Worm (Caenorhabditis elegans) whole organism, L4 larva: Measurements from ENCODE around the gene snf-11.

Experiments
- D1046.2 ChIP-seq: fragments of 200-800 bp; sonication (Bioruptor generic); IDR thresholded peaks from 2 replicates; pipeline ENCODE4 v1.3.6; 2022; ENCODE audit warnings: missing genetic modification characterization, missing compliant biosample characterization
- F10B5.3 ChIP-seq: sonication (generic microtip); optimal IDR thresholded peaks from 2 replicates; lab custom pipeline; 2016; ENCODE audit warnings: mild to moderate bottlenecking, missing genetic modification characterization, missing compliant biosample characterization
- F44E2.7 ChIP-seq: fragments of 200-800 bp; sonication (Bioruptor generic); IDR thresholded peaks from 2 replicates; pipeline ENCODE4 v2.1.2; 2022; ENCODE audit warnings: missing genetic modification characterization, missing compliant biosample characterization
- F49E8.2 ChIP-seq: sonication (generic microtip); optimal IDR thresholded peaks from 2 replicates; lab custom pipeline; 2016; ENCODE audit warnings: missing compliant biosample characterization, mild to moderate bottlenecking, missing genetic modification characterization, borderline replicate concordance
- T26A8.4 ChIP-seq: fragments of 200-800 bp; sonication (Bioruptor generic); IDR thresholded peaks from 2 replicates; pipeline ENCODE4 v1.3.6; 2022; ENCODE audit warnings: missing genetic modification characterization, missing compliant biosample characterization
- Y105C5A.15 ChIP-seq: fragments of 200-800 bp; sonication (Bioruptor generic); IDR thresholded peaks from 2 replicates; pipeline ENCODE4 v1.3.6; 2022; ENCODE audit warnings: missing genetic modification characterization, missing compliant biosample characterization
- Y48G9A.11 ChIP-seq: fragments of 200-800 bp; sonication (Bioruptor generic); IDR thresholded peaks from 2 replicates; pipeline ENCODE4 v1.3.6; 2022; ENCODE audit warnings: missing genetic modification reagents, missing genetic modification characterization, missing compliant biosample characterization
- Y75B8A.6 ChIP-seq: fragments of 200-800 bp; sonication (Bioruptor generic); IDR thresholded peaks from 2 replicates; pipeline ENCODE4 v1.3.6; 2022; ENCODE audit warnings: missing genetic modification reagents, missing genetic modification characterization, missing compliant biosample characterization
- aha-1 ChIP-seq: fragments of 150-350 bp; peaks from one replicate; lab custom pipeline; 2014; ENCODE audit warnings: missing biosample characterization, missing genetic modification characterization
- arid-1 ChIP-seq: fragments of 200-800 bp; sonication (Bioruptor generic); conservative IDR thresholded peaks from 2 replicates; pipeline ENCODE4 v1.3.6; 2022; ENCODE audit warnings: missing genetic modification reagents, missing genetic modification characterization, missing compliant biosample characterization
- ceh-44 ChIP-seq: fragments of 200-800 bp; sonication (Bioruptor generic); IDR thresholded peaks from 2 replicates; pipeline ENCODE4 v1.3.6; 2022; ENCODE audit warnings: missing genetic modification reagents, missing genetic modification characterization, missing compliant biosample characterization
- cey-2 ChIP-seq: sonication (generic microtip); optimal IDR thresholded peaks from 3 replicates; lab custom pipeline; 2017; ENCODE audit warnings: missing genetic modification characterization, mild to moderate bottlenecking, missing compliant biosample characterization, antibody characterized with exemption, borderline replicate concordance; ENCODE audit not compliant: insufficient read depth
- ctbp-1 ChIP-seq: fragments of 200-800 bp; sonication (Bioruptor generic); IDR thresholded peaks from 2 replicates; pipeline ENCODE4 v1.3.6; 2022; ENCODE audit warnings: missing genetic modification reagents, missing genetic modification characterization, missing compliant biosample characterization
- daf-12 ChIP-seq: fragments of 150-350 bp; optimal IDR thresholded peaks from 2 replicates; lab custom pipeline; 2014; ENCODE audit warnings: missing biosample characterization, missing genetic modification reagents, missing genetic modification characterization
- dmd-6 ChIP-seq: fragments of 200-800 bp; sonication (Bioruptor generic); IDR thresholded peaks from 2 replicates; pipeline ENCODE4 v1.3.6; 2022; ENCODE audit warnings: missing genetic modification reagents, missing genetic modification characterization, missing compliant biosample characterization
- dmd-8 ChIP-seq: fragments of 200-800 bp; sonication (Bioruptor generic); IDR thresholded peaks from 2 replicates; pipeline ENCODE4 v1.3.6; 2022; ENCODE audit warnings: missing genetic modification characterization, missing compliant biosample characterization
- dmd-9 ChIP-seq: fragments of 200-800 bp; sonication (Bioruptor generic); IDR thresholded peaks from 2 replicates; pipeline ENCODE4 v1.3.6; 2022; ENCODE audit warnings: missing genetic modification reagents, missing genetic modification characterization, missing compliant biosample characterization
- duxl-1 ChIP-seq: sonication (generic microtip); optimal IDR thresholded peaks from 2 replicates; lab custom pipeline; 2016; ENCODE audit warnings: mild to moderate bottlenecking, missing genetic modification characterization, moderate library complexity, missing compliant biosample characterization; ENCODE audit not compliant: poor library complexity
- egl-43 ChIP-seq: fragments of 200-800 bp; sonication (Bioruptor generic); IDR thresholded peaks from 2 replicates; pipeline ENCODE4 v1.3.6; 2022; ENCODE audit warnings: missing genetic modification reagents, missing genetic modification characterization, missing compliant biosample characterization
- fos-1 ChIP-seq: fragments of 150-350 bp; optimal IDR thresholded peaks from 2 replicates; lab custom pipeline; 2014; ENCODE audit warnings: missing biosample characterization, missing genetic modification characterization
- hmg-1.1 ChIP-seq: fragments of 200-800 bp; sonication (Bioruptor generic); IDR thresholded peaks from 2 replicates; pipeline ENCODE4 v1.3.6; 2022; ENCODE audit warnings: missing genetic modification reagents, missing genetic modification characterization, missing compliant biosample characterization
- lim-7 ChIP-seq: fragments of 200-800 bp; sonication (Bioruptor generic); IDR thresholded peaks from 2 replicates; pipeline ENCODE4 v1.3.6; 2022; ENCODE audit warnings: missing genetic modification characterization, missing compliant biosample characterization
- lin-1 ChIP-seq: fragments of 200-800 bp; sonication (Bioruptor generic); IDR thresholded peaks from 2 replicates; pipeline ENCODE4 v1.3.6; 2022; ENCODE audit warnings: missing genetic modification reagents, missing genetic modification characterization, missing compliant biosample characterization
- madf-5 ChIP-seq, 2 experiments: fragments of 200-800 bp; sonication (Bioruptor generic); IDR thresholded peaks; 2 replicates each; pipeline ENCODE4 v1.3.6; 2022; ENCODE audit warnings: missing compliant biosample characterization in 2 of 2, missing genetic modification characterization in 2 of 2
- madf-9 ChIP-seq: fragments of 200-800 bp; sonication (Bioruptor generic); conservative IDR thresholded peaks from 2 replicates; pipeline ENCODE4 v1.3.6; 2022; ENCODE audit warnings: missing genetic modification reagents, missing genetic modification characterization, missing compliant biosample characterization
- mdl-1 ChIP-seq, 2 experiments: fragments of 150-350 bp in 1 of 2; sonication (generic microtip) in 1 of 2; optimal IDR thresholded peaks; 2 replicates each; lab custom pipeline; 2014 to 2017; ENCODE audit warnings: missing biosample characterization in 2 of 2, missing genetic modification characterization in 2 of 2
- nhr-111 ChIP-seq: fragments of 200-800 bp; sonication (Bioruptor generic); optimal IDR thresholded peaks from 2 replicates; lab custom pipeline; 2018; ENCODE audit warnings: mild to moderate bottlenecking, missing genetic modification characterization, missing compliant biosample characterization
- nhr-237 ChIP-seq: sonication (generic microtip); optimal IDR thresholded peaks from 2 replicates; lab custom pipeline; 2017; ENCODE audit warnings: missing biosample characterization, missing genetic modification characterization
- nhr-76 ChIP-seq: fragments of 150-350 bp; optimal IDR thresholded peaks from 2 replicates; lab custom pipeline; 2014; ENCODE audit warnings: missing biosample characterization, missing genetic modification characterization
- pha-4 ChIP-seq, 2 experiments: fragments of 150-350 bp in 1 of 2; fragments of 200-800 bp in 1 of 2; sonication (Bioruptor generic) in 1 of 2; IDR thresholded peaks in 1 of 2; optimal IDR thresholded peaks in 1 of 2; 2 replicates each; pipeline versions ENCODE4 v1.3.6 to Lab custom; 2014 to 2022; ENCODE audit warnings: missing genetic modification characterization in 2 of 2, missing genetic modification reagents in 2 of 2, missing biosample characterization in 1 of 2, missing compliant biosample characterization in 1 of 2
- php-3 ChIP-seq: fragments of 200-800 bp; sonication (Bioruptor generic); IDR thresholded peaks from 2 replicates; pipeline ENCODE4 v1.3.6; 2022; ENCODE audit warnings: missing genetic modification reagents, missing genetic modification characterization, missing compliant biosample characterization
- snpc-1.2 ChIP-seq: fragments of 200-800 bp; sonication (Bioruptor generic); IDR thresholded peaks from 2 replicates; pipeline ENCODE4 v1.3.6; 2022; ENCODE audit warnings: missing genetic modification reagents, missing genetic modification characterization, missing compliant biosample characterization
- spr-1 ChIP-seq: sonication (generic microtip); optimal IDR thresholded peaks from 2 replicates; lab custom pipeline; 2016; ENCODE audit warnings: mild to moderate bottlenecking, missing genetic modification characterization, missing compliant biosample characterization
- tra-1 ChIP-seq: fragments of 200-800 bp; sonication (Bioruptor generic); IDR thresholded peaks from 2 replicates; pipeline ENCODE4 v1.3.6; 2022; ENCODE audit warnings: missing genetic modification reagents, missing genetic modification characterization, missing compliant biosample characterization
- unc-39 ChIP-seq: sonication (generic microtip); optimal IDR thresholded peaks from 2 replicates; lab custom pipeline; 2017; ENCODE audit warnings: missing biosample characterization, missing genetic modification characterization
- unc-62 ChIP-seq, 3 experiments: fragments of 150-350 bp in 1 of 3; sonication (generic microtip); optimal IDR thresholded peaks in 2 of 3; peaks in 1 of 3; 1 replicate in 1 of 3; 2 replicates in 2 of 3; lab custom pipeline; 2014 to 2017; ENCODE audit warnings: missing biosample characterization in 3 of 3, missing genetic modification characterization in 3 of 3, missing genetic modification reagents in 3 of 3, missing genotype in 1 of 3
- vab-7 ChIP-seq: fragments of 200-800 bp; sonication (Bioruptor generic); IDR thresholded peaks from 2 replicates; pipeline ENCODE4 v1.3.6; 2022; ENCODE audit warnings: missing genetic modification reagents, missing genetic modification characterization, missing compliant biosample characterization
- zip-11 ChIP-seq: fragments of 200-800 bp; sonication (Bioruptor generic); IDR thresholded peaks from 2 replicates; pipeline ENCODE4 v1.3.6; 2022; ENCODE audit warnings: missing genetic modification characterization, missing compliant biosample characterization
- ztf-7 ChIP-seq: fragments of 150-350 bp; optimal IDR thresholded peaks from 2 replicates; lab custom pipeline; 2014; ENCODE audit warnings: missing biosample characterization, missing genetic modification characterization

Gene snf-11

ce11 chrV:11336877-11337276 lies 28.6 kb upstream of the snf-11 start:
- TF ChIP-seq nhr-76 (tag; lab: Kevin White, UChicago) (no peak), unc-62 (GFP tag; optimal IDR thresholded peaks at IDR 0.05 in 1 of 2; lab: Kevin White, UChicago) (peak in 1 of 2 experiments; percentile 40), unc-62 (tag; optimal IDR thresholded peaks at IDR 0.05; lab: Kevin White, UChicago) (no peak)

ce11 chrV:11335757-11336418 lies 27.6 kb upstream of the snf-11 start:
- TF ChIP-seq vab-7 (GFP tag; lab: Robert Waterston, UW), result no peak
- no peak for TF ChIP-seq F10B5.3 (tag; lab: Kevin White, UChicago)
- TF ChIP-seq fos-1, result no peak
- no peak for TF ChIP-seq nhr-111 (GFP tag; lab: Kevin White, UChicago)
- TF ChIP-seq mdl-1 (tag; optimal IDR thresholded peaks at IDR 0.05; lab: Kevin White, UChicago), result no peak
- no peak for TF ChIP-seq unc-39 (tag; lab: Kevin White, UChicago)
- no peak for TF ChIP-seq zip-11 (GFP tag; lab: Robert Waterston, UW)
- no peak for TF ChIP-seq D1046.2
- TF ChIP-seq madf-9 (GFP tag; lab: Robert Waterston, UW), result no peak

- TF ChIP-seq aha-1 (tag; lab: Kevin White, UChicago) (peak; percentile 33), egl-43 (GFP tag; lab: Robert Waterston, UW) (no peak)
These were observed 25.9 kb upstream of the snf-11 start, which contains the start of gene T02E9.6 for ce11 chrV:11334193-11334592. Gene T02E9.6, minus strand, starts transcription at chrV:11334293.

- TF ChIP-seq dmd-8 (peak; percentile 70; the same call in 1 of the 2 replicates), zip-11 (GFP tag; lab: Robert Waterston, UW) (0 out of 2 replicates have a peak, but pooled peaks have one; percentile 57), lim-7 (GFP tag; lab: Robert Waterston, UW) (peak; percentile 88), Y75B8A.6 (peak; percentile 76; the same call in 1 of the 2 replicates), arid-1 (GFP tag; lab: Robert Waterston, UW) (peak; percentile 85), ctbp-1 (GFP tag; lab: Robert Waterston, UW) (peak; percentile 62; the same call in 1 of the 2 replicates), dmd-9 (GFP tag; lab: Robert Waterston, UW) (0 out of 2 replicates have a peak, but pooled peaks have one; percentile 33), vab-7 (GFP tag; lab: Robert Waterston, UW) (peak; percentile 82), Y48G9A.11 (peak; percentile 62; the same call in 1 of the 2 replicates), F44E2.7 (GFP tag; lab: Robert Waterston, UW) (peak; percentile 33; the same call in 1 of the 2 replicates), snpc-1.2 (GFP tag; lab: Robert Waterston, UW) (peak; percentile 67), hmg-1.1 (GFP tag; lab: Robert Waterston, UW) (0 out of 2 replicates have a peak, but pooled peaks have one; percentile 41), egl-43 (GFP tag; lab: Robert Waterston, UW) (peak; percentile 79), ceh-44 (peak; percentile 64; the same call in 1 of the 2 replicates), madf-5 (GFP tag; IDR thresholded peaks at IDR 0.05; lab: Robert Waterston, UW) (peak in 1 of 2 experiments; percentile 89; a peak in 1 of 4 replicates), Y105C5A.15 (peak; percentile 57; the same call in 1 of the 2 replicates), madf-9 (GFP tag; lab: Robert Waterston, UW) (peak; percentile 51; the same call in 1 of the 2 replicates), tra-1 (GFP tag; lab: Robert Waterston, UW) (0 out of 2 replicates have a peak, but pooled peaks have one; percentile 17), T26A8.4 (GFP tag; lab: Robert Waterston, UW) (0 out of 2 replicates have a peak, but pooled peaks have one; percentile 21), D1046.2 (0 out of 2 replicates have a peak, but pooled peaks have one; percentile 41), dmd-6 (GFP tag; lab: Robert Waterston, UW) (peak; percentile 51), lin-1 (GFP tag; lab: Robert Waterston, UW) (peak; percentile 51; the same call in 1 of the 2 replicates)
- TF ChIP-seq, all 104 proteins: peak for 22; not testable (repeated sequence) for 82
These were observed 23.6 kb upstream of the snf-11 start for ce11 chrV:11331811-11332210.

- no peak for TF ChIP-seq nhr-237
- no peak for TF ChIP-seq php-3 (GFP tag; lab: Robert Waterston, UW)
- TF ChIP-seq pha-4 (GFP tag; IDR thresholded peaks at IDR 0.05; lab: Robert Waterston, UW), result no peak
- no peak for TF ChIP-seq pha-4 (tag; optimal IDR thresholded peaks at IDR 0.05; lab: Kevin White, UChicago)
- TF ChIP-seq mdl-1 (tag; optimal IDR thresholded peaks at IDR 0.05; lab: Kevin White, UChicago), result no peak
- TF ChIP-seq spr-1 (tag; lab: Kevin White, UChicago), result no peak
- TF ChIP-seq daf-12, result no peak
- no peak for TF ChIP-seq cey-2 (tag; lab: Kevin White, UChicago)
- TF ChIP-seq nhr-76 (tag; lab: Kevin White, UChicago), result no peak
- TF ChIP-seq ztf-7 (tag; lab: Kevin White, UChicago), result no peak
- no peak for TF ChIP-seq egl-43 (GFP tag; lab: Robert Waterston, UW)
- no peak for TF ChIP-seq duxl-1 (tag; lab: Kevin White, UChicago)
- no peak for TF ChIP-seq Y105C5A.15
- TF ChIP-seq F49E8.2 (tag; lab: Kevin White, UChicago), result no peak
These were observed 20.9 kb upstream of the snf-11 start, which contains the start of gene F47G9.6 for ce11 chrV:11329100-11329499. Gene F47G9.6, plus strand, starts transcription at chrV:11329400.
